Worm (Caenorhabditis elegans) whole organism, mixed stage, embryonic: ENCODE data around the gene F21H7.2.

ENCODE experiments used
- nhr-237 ChIP-seq: fragments of 150-350 bp; optimal IDR thresholded peaks from 2 replicates; lab custom pipeline; 2014; ENCODE audit warnings: missing biosample characterization, missing genetic modification characterization
- sem-2 ChIP-seq: fragments of 200-800 bp; sonication (Bioruptor generic); optimal IDR thresholded peaks from 2 replicates; lab custom pipeline; 2018; ENCODE audit warnings: mild to moderate bottlenecking, missing genetic modification characterization, missing compliant biosample characterization
- unc-39 ChIP-seq: fragments of 150-350 bp; optimal IDR thresholded peaks from 2 replicates; lab custom pipeline; 2014; ENCODE audit warnings: missing biosample characterization, missing genetic modification characterization
- unc-62 ChIP-seq: fragments of 150-350 bp; optimal IDR thresholded peaks from 2 replicates; lab custom pipeline; 2014; ENCODE audit warnings: missing biosample characterization, missing genetic modification reagents, missing genetic modification characterization

DNA sequence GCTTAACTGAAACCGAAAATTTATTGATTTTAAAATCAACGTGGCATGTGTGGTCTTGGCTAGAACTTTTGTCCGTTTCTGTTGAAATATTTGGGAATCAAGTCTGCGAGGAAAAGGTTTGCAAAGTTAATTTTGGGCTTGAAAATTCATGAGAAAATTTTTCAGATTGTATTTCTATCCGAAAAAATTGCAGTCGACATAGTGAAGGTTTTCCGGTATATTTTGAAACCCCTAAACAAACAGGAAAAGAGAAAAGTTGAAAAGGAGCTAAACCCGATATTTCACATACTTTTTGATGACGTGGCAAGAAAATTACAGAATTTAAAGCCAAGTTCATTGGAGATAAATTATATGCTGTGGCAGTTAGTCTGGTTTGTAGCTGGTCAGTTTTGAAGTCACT is 29.9 kb upstream of the F21H7.2 start, which contains the start of gene nhr-127:
- no peak for TF ChIP-seq nhr-237
- TF ChIP-seq unc-62 (GFP tag; lab: Kevin White, UChicago): no peak
- no peak for TF ChIP-seq sem-2 (GFP tag; lab: Kevin White, UChicago)
- no peak for TF ChIP-seq unc-39
